Worm (Caenorhabditis elegans): ENCODE results near the gene C31G12.1.

C31G12.1 gene

ce11 chrV:18137679-18138078 is 42.1 kb upstream of the C31G12.1 start:
- no peak for TF ChIP-seq unc-62 (GFP tag; optimal IDR thresholded peaks at IDR 0.05)
- no peak for TF ChIP-seq alr-1 (tag; optimal IDR thresholded peaks at IDR 0.05)

- TF ChIP-seq C34F6.9 (tag; optimal IDR thresholded peaks at IDR 0.05) (no peak), ZK546.5 (tag; optimal IDR thresholded peaks at IDR 0.05) (no peak), nhr-23 (tag; optimal IDR thresholded peaks at IDR 0.05) (no peak), Y55F3AM.14 (GFP tag; optimal IDR thresholded peaks at IDR 0.05) (no peak)
Observed at ce11 chrV:18138695-18139094, 41.1 kb upstream of the C31G12.1 start, which contains the start of gene Y37H2A.10. TSS of gene Y37H2A.10 (plus strand) at chrV:18138995.

ce11 chrV:18141161-18141560 is 38.6 kb upstream of the C31G12.1 start, which contains the start of gene Y37H2A.11:
TSS of gene Y37H2A.11 (plus strand) at chrV:18141461.
- TF ChIP-seq mdl-1 (tag; optimal IDR thresholded peaks at IDR 0.05) (no peak), elt-3 (tag; optimal IDR thresholded peaks at IDR 0.05) (no peak), ceh-16 (tag; optimal IDR thresholded peaks at IDR 0.05) (no peak), sma-9 (GFP tag; optimal IDR thresholded peaks at IDR 0.05) (no peak), sma-9 (tag; optimal IDR thresholded peaks at IDR 0.05) (no peak), ZK546.5 (tag; optimal IDR thresholded peaks at IDR 0.05) (no peak), ztf-4 (tag; optimal IDR thresholded peaks at IDR 0.05) (no peak), fos-1 (tag; optimal IDR thresholded peaks at IDR 0.05) (no peak), R02D3.7 (tag; optimal IDR thresholded peaks at IDR 0.05) (no peak), mab-5 (tag; optimal IDR thresholded peaks at IDR 0.05) (no peak), unc-39 (tag; optimal IDR thresholded peaks at IDR 0.05) (no peak), blmp-1 (tag; optimal IDR thresholded peaks at IDR 0.05; ENCODE audit: insufficient read depth) (no peak), nhr-21 (tag; optimal IDR thresholded peaks at IDR 0.05) (no peak), mbf-1 (tag; optimal IDR thresholded peaks at IDR 0.05) (no peak)

- TF ChIP-seq peb-1 (tag; optimal IDR thresholded peaks at IDR 0.05) (no peak), nhr-21 (tag; optimal IDR thresholded peaks at IDR 0.05) (no peak)
Observed at ce11 chrV:18142549-18142948, 37.2 kb upstream of the C31G12.1 start, which contains the start of gene Y37H2A.13. TSS of gene Y37H2A.13 (plus strand) at chrV:18142849.

- TF ChIP-seq lsy-2 (tag; optimal IDR thresholded peaks at IDR 0.05), result no peak
- TF ChIP-seq snpc-4 (tag; optimal IDR thresholded peaks at IDR 0.05), result no peak
Observed at ce11 chrV:18143445-18143844, 36.3 kb upstream of the C31G12.1 start, which contains the start of gene Y37H2A.14. TSS of gene Y37H2A.14 (plus strand) at chrV:18143745.

ce11 chrV:18144442-18144841 is 35.3 kb upstream of the C31G12.1 start:
- TF ChIP-seq skn-1 (tag; optimal IDR thresholded peaks at IDR 0.05), result no peak
- no peak for TF ChIP-seq nhr-23 (tag; optimal IDR thresholded peaks at IDR 0.05)

ce11 chrV:18146077-18146476 is 33.7 kb upstream of the C31G12.1 start, which contains the start of gene C14A6.3:
TSS of gene C14A6.3 (plus strand) at chrV:18146377.
- TF ChIP-seq lin-13 (GFP tag; optimal IDR thresholded peaks at IDR 0.05) (no peak), fos-1 (tag; optimal IDR thresholded peaks at IDR 0.05) (peak; percentile 4), sem-4 (tag; optimal IDR thresholded peaks at IDR 0.05) (no peak), F13H6.1 (tag; optimal IDR thresholded peaks at IDR 0.05) (no peak)

- TF ChIP-seq ceh-16 (tag; optimal IDR thresholded peaks at IDR 0.05) (no peak), sma-9 (GFP tag; optimal IDR thresholded peaks at IDR 0.05) (peak; percentile 13), sma-9 (tag; optimal IDR thresholded peaks at IDR 0.05) (no peak), unc-39 (tag; optimal IDR thresholded peaks at IDR 0.05) (no peak), nhr-237 (tag; optimal IDR thresholded peaks at IDR 0.05) (no peak)
Observed at ce11 chrV:18157707-18158106, 22.1 kb upstream of the C31G12.1 start, which contains the start of gene clec-48. TSS of gene clec-48 (plus strand) at chrV:18158026.

- TF ChIP-seq lin-13 (GFP tag; optimal IDR thresholded peaks at IDR 0.05), result no peak
- no peak for TF ChIP-seq F13H6.1 (tag; optimal IDR thresholded peaks at IDR 0.05)
- TF ChIP-seq mdl-1 (tag; optimal IDR thresholded peaks at IDR 0.05), result no peak
- no peak for TF ChIP-seq gmeb-1 (tag; optimal IDR thresholded peaks at IDR 0.05)
- TF ChIP-seq egl-27 (tag; optimal IDR thresholded peaks at IDR 0.05), result no peak
- no peak for TF ChIP-seq mab-5 (tag; optimal IDR thresholded peaks at IDR 0.05)
- no peak for TF ChIP-seq ztf-11 (tag; optimal IDR thresholded peaks at IDR 0.05)
- no peak for TF ChIP-seq crh-2 (tag; optimal IDR thresholded peaks at IDR 0.05)
- TF ChIP-seq Y55F3AM.14 (GFP tag; optimal IDR thresholded peaks at IDR 0.05), result no peak
- TF ChIP-seq skn-1 (tag; optimal IDR thresholded peaks at IDR 0.05), result no peak
- no peak for TF ChIP-seq C34F6.9 (tag; optimal IDR thresholded peaks at IDR 0.05)
- no peak for TF ChIP-seq ceh-82 (tag; optimal IDR thresholded peaks at IDR 0.05)
- TF ChIP-seq nhr-77 (tag; optimal IDR thresholded peaks at IDR 0.05), result no peak
- no peak for TF ChIP-seq elt-1 (tag; optimal IDR thresholded peaks at IDR 0.05)
- TF ChIP-seq nhr-237 (tag; optimal IDR thresholded peaks at IDR 0.05), result no peak
- TF ChIP-seq lin-39 (tag; optimal IDR thresholded peaks at IDR 0.05), result no peak
- no peak for TF ChIP-seq ZK546.5 (tag; optimal IDR thresholded peaks at IDR 0.05)
- TF ChIP-seq nhr-129 (tag; optimal IDR thresholded peaks at IDR 0.05), result no peak
- no peak for TF ChIP-seq lin-11 (tag; optimal IDR thresholded peaks at IDR 0.05)
Observed at ce11 chrV:18158172-18158571, 21.6 kb upstream of the C31G12.1 start.
